Worm (Caenorhabditis elegans) whole organism, early embryonic: ENCODE results near the gene F58F12.1.

Experiments
- ama-1 ChIP-seq: fragments of 150-350 bp; optimal IDR thresholded peaks from 2 replicates; lab custom pipeline; 2014
- hnd-1 ChIP-seq: sonication (generic microtip); optimal IDR thresholded peaks from 2 replicates; lab custom pipeline; 2016; ENCODE audit warnings: missing genetic modification characterization, missing compliant biosample characterization

- TF ChIP-seq hnd-1: no peak
- TF ChIP-seq ama-1: no peak
Measured at ce11 chrII:6351887-6352286, 31.6 kb upstream of the F58F12.1 start, which contains the start of gene C32D5.10.
